Worm (Caenorhabditis elegans) whole organism, early embryonic: ENCODE measurements around the gene C50H2.5.

Experiments
- B0310.2 ChIP-seq: sonication (generic microtip); optimal IDR thresholded peaks from 2 replicates; lab custom pipeline; 2016; ENCODE audit warnings: mild to moderate bottlenecking, missing genetic modification characterization, missing compliant biosample characterization
- aly-1 ChIP-seq: sonication (generic microtip); optimal IDR thresholded peaks from 2 replicates; lab custom pipeline; 2016; ENCODE audit warnings: missing genetic modification characterization, missing compliant biosample characterization
- flt-1 ChIP-seq: fragments of 200-800 bp; sonication (Bioruptor generic); IDR thresholded peaks from 2 replicates; pipeline ENCODE4 v1.3.6; 2022; ENCODE audit warnings: missing genetic modification characterization, missing compliant biosample characterization
- pes-1 ChIP-seq: fragments of 200-800 bp; sonication (Bioruptor generic); IDR thresholded peaks from 2 replicates; pipeline ENCODE4 v1.3.6; 2022; ENCODE audit warnings: missing genetic modification reagents, missing genetic modification characterization, missing compliant biosample characterization
- scrt-1 ChIP-seq: fragments of 200-800 bp; sonication (Bioruptor generic); IDR thresholded peaks from 2 replicates; pipeline ENCODE4 v1.3.6; 2022; ENCODE audit warnings: missing genetic modification characterization, missing compliant biosample characterization

ce11 chrV:9922481-9922880 is 4.0 kb downstream of the C50H2.5 start, which contains the start of gene C50H2.7:
- TF ChIP-seq pes-1 (GFP tag; lab: Robert Waterston, UW): no peak
- no peak for TF ChIP-seq flt-1
- no peak for TF ChIP-seq scrt-1 (GFP tag; lab: Robert Waterston, UW)
- TF ChIP-seq aly-1 (tag; lab: Kevin White, UChicago): no peak
- TF ChIP-seq B0310.2 (tag; lab: Kevin White, UChicago): no peak
